Worm (Caenorhabditis elegans): Measurements from ENCODE around the gene oac-15.

The oac-15 gene

DNA sequence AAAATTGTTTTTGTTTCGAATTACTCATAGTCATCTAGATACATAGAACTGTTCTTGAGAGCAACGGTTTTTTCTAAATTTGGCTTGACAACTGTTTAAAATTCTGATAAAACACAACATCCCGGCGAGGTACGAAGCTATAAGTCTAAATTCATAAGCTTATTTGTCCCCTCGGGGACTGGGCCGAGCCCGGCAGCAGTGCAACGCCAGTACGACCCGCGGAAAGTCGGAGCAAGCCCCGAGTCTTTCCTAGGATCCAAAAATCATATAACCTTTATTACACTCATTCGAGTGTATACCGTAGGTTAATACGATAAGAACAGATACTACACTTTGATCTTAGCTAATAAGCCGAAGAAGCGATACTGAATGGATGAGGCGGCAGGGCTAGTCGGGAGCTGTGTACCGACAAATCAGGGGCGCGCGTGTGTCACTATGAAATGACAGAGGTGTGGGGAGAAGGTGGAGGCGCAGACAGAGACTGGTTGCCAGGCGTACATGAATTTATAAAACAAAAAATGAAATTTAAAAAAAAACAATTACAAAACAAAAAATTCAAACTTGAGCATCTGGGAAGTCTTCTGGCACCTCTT lies 15.9 kb upstream of the oac-15 start:
- TF ChIP-seq snpc-4 (tag; optimal IDR thresholded peaks at IDR 0.05) (peak; percentile 22), nhr-25 (tag; optimal IDR thresholded peaks at IDR 0.05) (no peak)

ce11 chrV:16224027-16224426 lies 14.3 kb upstream of the oac-15 start, which contains the start of gene stdh-2:
Gene stdh-2 (plus strand): TSS chrV:16224327.
- no peak for TF ChIP-seq zag-1 (tag; optimal IDR thresholded peaks at IDR 0.05)
- TF ChIP-seq fkh-10 (GFP tag; optimal IDR thresholded peaks at IDR 0.05): no peak
- no peak for TF ChIP-seq ceh-16 (tag; optimal IDR thresholded peaks at IDR 0.05)
- TF ChIP-seq nhr-23 (tag; optimal IDR thresholded peaks at IDR 0.05): no peak
- TF ChIP-seq ceh-28 (tag; optimal IDR thresholded peaks at IDR 0.05): no peak

DNA sequence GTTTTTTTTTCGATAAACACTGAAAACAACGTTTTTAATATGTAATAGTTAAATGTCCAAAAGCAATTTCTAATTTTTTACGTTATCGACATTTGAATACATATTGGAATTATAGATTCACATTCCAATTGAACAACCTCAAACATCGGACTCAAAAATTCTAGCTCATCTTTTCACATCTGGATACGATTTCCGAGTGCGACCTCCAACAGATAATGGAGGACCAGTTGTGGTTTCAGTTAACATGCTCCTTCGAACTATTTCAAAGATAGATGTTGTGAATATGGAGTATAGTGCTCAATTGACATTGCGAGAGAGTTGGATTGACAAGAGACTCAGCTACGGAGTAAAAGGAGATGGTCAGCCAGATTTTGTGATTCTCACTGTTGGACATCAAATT lies 10.3 kb upstream of the oac-15 start:
- TF ChIP-seq lin-39 (tag; optimal IDR thresholded peaks at IDR 0.05) (no peak), nhr-11 (tag; optimal IDR thresholded peaks at IDR 0.05) (no peak), nfya-1 (tag; optimal IDR thresholded peaks at IDR 0.05; ENCODE audit: insufficient read depth) (no peak), nhr-77 (tag; optimal IDR thresholded peaks at IDR 0.05) (no peak), skn-1 (tag; optimal IDR thresholded peaks at IDR 0.05) (no peak), ztf-4 (tag; optimal IDR thresholded peaks at IDR 0.05) (no peak), pha-4 (tag; optimal IDR thresholded peaks at IDR 0.05) (no peak), nhr-43 (tag; optimal IDR thresholded peaks at IDR 0.05; ENCODE audit: poor library complexity, severe bottlenecking) (no peak), snpc-4 (tag; optimal IDR thresholded peaks at IDR 0.05) (no peak), aly-2 (tag; optimal IDR thresholded peaks at IDR 0.05) (no peak), daf-12 (tag; optimal IDR thresholded peaks at IDR 0.05) (no peak), lin-15B (tag; optimal IDR thresholded peaks at IDR 0.05) (no peak), fos-1 (tag; optimal IDR thresholded peaks at IDR 0.05) (no peak), nhr-28 (tag; optimal IDR thresholded peaks at IDR 0.05) (no peak), ceh-28 (tag; optimal IDR thresholded peaks at IDR 0.05) (no peak)

DNA sequence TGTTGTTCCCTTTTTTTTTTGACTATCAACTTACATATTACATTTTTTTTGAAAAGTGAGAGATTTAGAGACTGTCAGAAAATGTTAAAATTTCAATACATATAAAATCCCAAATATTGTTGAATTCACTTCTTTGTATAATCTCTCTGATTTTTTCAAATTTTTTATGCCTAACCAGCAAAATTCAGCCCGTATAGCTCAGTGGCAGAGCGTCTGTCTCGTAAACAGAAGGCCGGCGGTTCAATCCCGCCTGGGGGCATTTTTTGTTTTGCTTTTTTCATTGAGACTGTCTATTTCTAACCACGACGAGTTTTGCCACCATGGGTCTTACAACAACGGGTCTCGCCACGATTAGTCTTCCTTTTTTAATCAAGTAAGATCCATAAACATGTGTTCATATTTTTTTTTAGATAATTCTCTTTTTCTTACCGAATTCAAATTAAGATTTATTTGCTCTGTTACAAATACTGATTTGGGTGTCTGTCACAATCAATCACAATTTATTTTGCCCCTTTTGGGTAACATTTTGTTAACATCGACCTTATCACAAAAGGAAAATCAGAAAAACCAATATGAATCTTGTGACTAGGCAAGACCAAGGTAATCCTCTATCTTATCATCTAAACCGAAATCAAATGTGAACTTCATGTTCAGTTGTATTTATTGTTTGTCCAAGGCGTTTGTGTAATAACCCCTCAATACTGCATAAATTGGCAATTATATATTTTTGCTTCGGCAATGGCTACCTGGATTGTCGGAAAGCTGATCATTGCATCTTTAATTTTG lies 9.4 kb upstream of the oac-15 start, which contains the start of gene glc-1:
TSS of gene glc-1 (plus strand) at position 663 of the 786 bp plus-strand sequence.
- TF ChIP-seq lin-15B (tag; optimal IDR thresholded peaks at IDR 0.05) (no peak), fkh-10 (GFP tag; optimal IDR thresholded peaks at IDR 0.05) (no peak), snpc-4 (tag; optimal IDR thresholded peaks at IDR 0.05) (no peak), nhr-28 (tag; optimal IDR thresholded peaks at IDR 0.05) (no peak), ZK546.5 (tag; optimal IDR thresholded peaks at IDR 0.05) (no peak), ztf-4 (tag; optimal IDR thresholded peaks at IDR 0.05) (no peak), ceh-82 (tag; optimal IDR thresholded peaks at IDR 0.05) (no peak), sea-2 (GFP tag; optimal IDR thresholded peaks at IDR 0.05) (no peak), R02D3.7 (tag; optimal IDR thresholded peaks at IDR 0.05) (no peak), elt-2 (tag; optimal IDR thresholded peaks at IDR 0.05) (peak; percentile 40), nhr-237 (tag; optimal IDR thresholded peaks at IDR 0.05) (no peak), elt-1 (tag; optimal IDR thresholded peaks at IDR 0.05) (no peak), pqm-1 (tag; optimal IDR thresholded peaks at IDR 0.05) (peak; percentile 10), hmg-11 (tag; optimal IDR thresholded peaks at IDR 0.05) (no peak), aly-2 (tag; optimal IDR thresholded peaks at IDR 0.05) (no peak), nhr-25 (tag; optimal IDR thresholded peaks at IDR 0.05) (no peak), jun-1 (tag; optimal IDR thresholded peaks at IDR 0.05) (no peak)

DNA sequence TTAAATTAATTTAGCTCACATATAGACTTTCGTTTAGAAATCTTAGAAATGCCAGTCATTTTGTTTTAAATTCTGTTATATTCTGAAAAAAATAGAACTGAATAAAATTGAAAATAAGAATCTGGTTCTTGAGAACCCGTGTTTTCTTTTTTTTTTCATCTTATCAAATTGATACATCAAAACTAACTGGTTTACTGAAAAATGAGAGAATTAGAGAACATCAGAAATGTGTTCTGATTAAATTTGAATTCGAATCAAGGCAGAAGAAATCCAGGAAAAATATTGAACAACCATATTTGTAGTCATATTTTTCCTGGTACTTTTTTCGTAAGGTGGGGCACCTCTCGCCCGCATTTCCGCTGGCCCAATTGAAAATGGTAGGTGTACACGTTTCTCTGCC lies 8.8 kb upstream of the oac-15 start, which contains the start of gene F11A5.15:
TSS of gene F11A5.15 (minus strand) at position 101 of the 400 bp plus-strand sequence.
- TF ChIP-seq nhr-43 (tag; optimal IDR thresholded peaks at IDR 0.05; ENCODE audit: poor library complexity, severe bottlenecking): no peak

DNA sequence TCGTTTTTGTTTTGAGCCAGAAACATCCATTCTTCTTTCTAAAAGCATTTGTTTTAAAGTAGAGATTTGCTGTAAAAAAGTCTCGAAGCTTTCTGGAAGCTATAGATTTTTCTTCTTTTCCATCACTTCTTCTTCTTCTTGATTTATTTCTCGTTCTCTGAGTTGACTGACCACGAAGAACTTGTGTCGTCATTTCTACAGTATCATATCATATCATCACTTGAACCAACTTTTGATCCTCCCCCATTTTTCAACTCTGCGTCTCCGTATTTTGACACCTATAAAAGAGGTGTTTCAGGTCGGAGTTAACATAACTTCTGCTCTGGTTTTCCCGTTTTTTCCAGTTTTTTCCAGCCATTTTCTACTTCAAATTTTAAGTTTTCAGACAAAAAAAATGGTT lies 4.8 kb upstream of the oac-15 start, which contains the start of gene F11A5.9:
TSS of gene F11A5.9 (plus strand) at position 386 of the 400 bp plus-strand sequence.
- no peak for TF ChIP-seq ceh-28 (tag; optimal IDR thresholded peaks at IDR 0.05)
- TF ChIP-seq nhr-77 (tag; optimal IDR thresholded peaks at IDR 0.05): no peak
- no peak for TF ChIP-seq fkh-2 (tag; optimal IDR thresholded peaks at IDR 0.05)
- no peak for TF ChIP-seq hmg-11 (tag; optimal IDR thresholded peaks at IDR 0.05)

All from whole organism, L3 larva.